Worm (Caenorhabditis elegans): ENCODE data around the gene unc-62.

ce11 chrV:4505408-4506270 lies 8.4 kb downstream of the unc-62 start:
- TF ChIP-seq elt-2 (tag; optimal IDR thresholded peaks at IDR 0.05) = no peak
- no peak for TF ChIP-seq F16B12.6 (tag; optimal IDR thresholded peaks at IDR 0.05)
- TF ChIP-seq nhr-11 (tag; optimal IDR thresholded peaks at IDR 0.05) = no peak
